Worm (Caenorhabditis elegans) whole organism, young adult: Measurements from ENCODE around the gene acs-7.

Experiments
- B0261.1 ChIP-seq: sonication (generic microtip); optimal IDR thresholded peaks from 2 replicates; lab custom pipeline; 2016; ENCODE audit warnings: mild to moderate bottlenecking, missing genetic modification characterization, moderate library complexity, missing compliant biosample characterization
- B0336.3 ChIP-seq: fragments of 200-800 bp; sonication (Bioruptor generic); IDR thresholded peaks from 2 replicates; pipeline ENCODE4 v1.3.6; 2022; ENCODE audit warnings: missing genetic modification characterization, missing compliant biosample characterization
- F23B12.7 ChIP-seq: sonication (generic microtip); optimal IDR thresholded peaks from 2 replicates; lab custom pipeline; 2017; ENCODE audit warnings: missing genetic modification characterization, mild to moderate bottlenecking, missing compliant biosample characterization, antibody characterized with exemption, moderate library complexity; ENCODE audit not compliant: insufficient read depth
- F33H1.4 ChIP-seq: fragments of 200-800 bp; sonication (Bioruptor generic); IDR thresholded peaks from 2 replicates; pipeline ENCODE4 v1.3.6; 2022; ENCODE audit warnings: missing genetic modification reagents, missing genetic modification characterization, missing compliant biosample characterization
- F49E8.2 ChIP-seq: sonication (generic microtip); optimal IDR thresholded peaks from 3 replicates; lab custom pipeline; 2017; ENCODE audit warnings: missing genetic modification characterization, mild to moderate bottlenecking, missing compliant biosample characterization, antibody characterized with exemption, moderate library complexity; ENCODE audit not compliant: insufficient read depth
- F57C9.4 ChIP-seq: sonication (generic microtip); optimal IDR thresholded peaks from 2 replicates; lab custom pipeline; 2017; ENCODE audit warnings: mild to moderate bottlenecking, missing genetic modification characterization, missing compliant biosample characterization
- T26A5.8 ChIP-seq: sonication (generic microtip); optimal IDR thresholded peaks from 2 replicates; lab custom pipeline; 2016; ENCODE audit warnings: missing genetic modification characterization, missing compliant biosample characterization
- Y95B8A.8 ChIP-seq: fragments of 200-800 bp; sonication (Bioruptor generic); IDR thresholded peaks from 2 replicates; pipeline ENCODE4 v1.3.6; 2022; ENCODE audit warnings: missing genetic modification reagents, missing genetic modification characterization, missing compliant biosample characterization
- akir-1 ChIP-seq: fragments of 200-800 bp; sonication (Bioruptor generic); optimal IDR thresholded peaks from 2 replicates; lab custom pipeline; 2018; ENCODE audit warnings: mild to moderate bottlenecking, missing genetic modification characterization, moderate library complexity, missing compliant biosample characterization
- ama-1 ChIP-seq, 3 experiments: fragments of 150-350 bp in 1 of 3; sonication (generic microtip) in 2 of 3; optimal IDR thresholded peaks; 2 replicates each; lab custom pipeline; 2014 to 2018; ENCODE audit warnings: missing biosample characterization in 2 of 3, missing genetic modification characterization in 2 of 3, missing genetic modification reagents in 2 of 3
- aptf-3 ChIP-seq: fragments of 200-800 bp; sonication (Bioruptor generic); IDR thresholded peaks from 2 replicates; pipeline ENCODE4 v1.3.6; 2022; ENCODE audit warnings: missing genetic modification characterization, missing compliant biosample characterization
- attf-6 ChIP-seq: fragments of 200-800 bp; sonication (Bioruptor generic); IDR thresholded peaks from 2 replicates; pipeline ENCODE4 v1.3.6; 2022; ENCODE audit warnings: missing genetic modification reagents, missing genetic modification characterization, missing compliant biosample characterization
- bed-1 ChIP-seq: fragments of 200-800 bp; sonication (Bioruptor generic); IDR thresholded peaks from 2 replicates; pipeline ENCODE4 v1.3.6; 2022; ENCODE audit warnings: missing genetic modification reagents, missing genetic modification characterization, missing compliant biosample characterization
- bed-2 ChIP-seq: fragments of 200-800 bp; sonication (Bioruptor generic); IDR thresholded peaks from 2 replicates; pipeline ENCODE4 v1.3.6; 2022; ENCODE audit warnings: missing genetic modification reagents, missing genetic modification characterization, missing compliant biosample characterization
- ceh-40 ChIP-seq: fragments of 200-800 bp; sonication (Bioruptor generic); IDR thresholded peaks from 2 replicates; pipeline ENCODE4 v1.3.6; 2022; ENCODE audit warnings: missing genetic modification characterization, missing compliant biosample characterization
- ceh-58 ChIP-seq: fragments of 200-800 bp; sonication (Bioruptor generic); IDR thresholded peaks from 2 replicates; pipeline ENCODE4 v1.3.6; 2022; ENCODE audit warnings: missing genetic modification characterization, missing compliant biosample characterization
- dpff-1 ChIP-seq: sonication (generic microtip); optimal IDR thresholded peaks from 2 replicates; lab custom pipeline; 2017; ENCODE audit warnings: mild to moderate bottlenecking, missing genetic modification characterization, missing compliant biosample characterization
- dpl-1 ChIP-seq: fragments of 150-350 bp; optimal IDR thresholded peaks from 2 replicates; lab custom pipeline; 2014; ENCODE audit warnings: missing biosample characterization, missing genetic modification reagents, missing genetic modification characterization
- egl-18 ChIP-seq: fragments of 200-800 bp; sonication (Bioruptor generic); IDR thresholded peaks from 2 replicates; pipeline ENCODE4 v1.3.6; 2022; ENCODE audit warnings: missing genetic modification reagents, missing genetic modification characterization, missing compliant biosample characterization
- egrh-3 ChIP-seq: fragments of 200-800 bp; sonication (Bioruptor generic); IDR thresholded peaks from 2 replicates; pipeline ENCODE4 v1.3.6; 2022; ENCODE audit warnings: missing genetic modification reagents, missing genetic modification characterization, missing compliant biosample characterization
- fkh-3 ChIP-seq: sonication (generic microtip); optimal IDR thresholded peaks from 2 replicates; lab custom pipeline; 2016; ENCODE audit warnings: mild to moderate bottlenecking, missing genetic modification characterization, missing compliant biosample characterization
- hlh-12 ChIP-seq: sonication (generic microtip); optimal IDR thresholded peaks from 2 replicates; lab custom pipeline; 2016; ENCODE audit warnings: missing genetic modification characterization, missing compliant biosample characterization
- hmg-20 ChIP-seq: fragments of 200-800 bp; sonication (Bioruptor generic); IDR thresholded peaks from 2 replicates; pipeline ENCODE4 v1.3.6; 2022; ENCODE audit warnings: missing genetic modification reagents, missing genetic modification characterization, missing compliant biosample characterization
- hrde-1 ChIP-seq: sonication (generic microtip); optimal IDR thresholded peaks from 2 replicates; lab custom pipeline; 2016; ENCODE audit warnings: missing genetic modification characterization, mild to moderate bottlenecking, missing compliant biosample characterization, moderate library complexity, missing genotype, missing genetic modification reagents, borderline replicate concordance
- lin-26 ChIP-seq: fragments of 200-800 bp; sonication (Bioruptor generic); IDR thresholded peaks from 2 replicates; pipeline ENCODE4 v1.3.6; 2022; ENCODE audit warnings: missing genetic modification reagents, missing genetic modification characterization, missing compliant biosample characterization
- lin-40 ChIP-seq: sonication (generic microtip); optimal IDR thresholded peaks from 2 replicates; lab custom pipeline; 2016; ENCODE audit warnings: missing genetic modification characterization, mild to moderate bottlenecking, missing compliant biosample characterization, missing genotype, missing genetic modification reagents
- lin-54 ChIP-seq: fragments of 200-800 bp; sonication (Bioruptor generic); optimal IDR thresholded peaks from 2 replicates; lab custom pipeline; 2018; ENCODE audit warnings: mild to moderate bottlenecking, missing genetic modification characterization, missing compliant biosample characterization
- lsy-27 ChIP-seq: sonication (generic microtip); optimal IDR thresholded peaks from 2 replicates; lab custom pipeline; 2017; ENCODE audit warnings: missing genetic modification characterization, mild to moderate bottlenecking, missing compliant biosample characterization, antibody characterized with exemption, missing genotype, borderline replicate concordance; ENCODE audit not compliant: insufficient read depth
- madf-10 ChIP-seq: sonication (generic microtip); optimal IDR thresholded peaks from 2 replicates; lab custom pipeline; 2016; ENCODE audit warnings: mild to moderate bottlenecking, missing genetic modification characterization, missing compliant biosample characterization
- madf-6 ChIP-seq: fragments of 200-800 bp; sonication (Bioruptor generic); IDR thresholded peaks from 2 replicates; pipeline ENCODE4 v1.3.6; 2022; ENCODE audit warnings: missing genetic modification reagents, missing genetic modification characterization, missing compliant biosample characterization
- mxl-1 ChIP-seq: sonication (generic microtip); optimal IDR thresholded peaks from 2 replicates; lab custom pipeline; 2016; ENCODE audit warnings: missing genetic modification characterization, missing compliant biosample characterization
- nfya-2 ChIP-seq: fragments of 200-800 bp; sonication (Bioruptor generic); IDR thresholded peaks from 2 replicates; pipeline ENCODE4 v1.3.6; 2022; ENCODE audit warnings: missing genetic modification reagents, missing genetic modification characterization, missing compliant biosample characterization
- nhr-179 ChIP-seq: sonication (generic microtip); optimal IDR thresholded peaks from 2 replicates; lab custom pipeline; 2016; ENCODE audit warnings: mild to moderate bottlenecking, missing genetic modification characterization, missing compliant biosample characterization
- nhr-80 ChIP-seq: sonication (generic microtip); optimal IDR thresholded peaks from 2 replicates; lab custom pipeline; 2016; ENCODE audit warnings: missing genetic modification characterization, missing compliant biosample characterization
- rpc-1 ChIP-seq, 2 experiments: fragments of 150-350 bp in 1 of 2; sonication (generic microtip) in 1 of 2; optimal IDR thresholded peaks; 2 replicates each; lab custom pipeline; 2014 to 2018; ENCODE audit warnings: missing biosample characterization in 1 of 2, missing genetic modification characterization in 1 of 2, missing genetic modification reagents in 1 of 2, missing genotype in 1 of 2
- sdz-38 ChIP-seq: sonication (generic microtip); optimal IDR thresholded peaks from 2 replicates; lab custom pipeline; 2016; ENCODE audit warnings: missing genotype, missing genetic modification characterization, missing compliant biosample characterization
- snpc-3.4 ChIP-seq: sonication (generic microtip); optimal IDR thresholded peaks from 2 replicates; lab custom pipeline; 2017; ENCODE audit warnings: missing genetic modification characterization, mild to moderate bottlenecking, missing compliant biosample characterization, antibody characterized with exemption, moderate library complexity, missing genotype, missing genetic modification reagents
- tbp1 ChIP-seq: fragments of 200-800 bp; sonication (Bioruptor generic); optimal IDR thresholded peaks from 2 replicates; lab custom pipeline; 2018; ENCODE audit warnings: mild to moderate bottlenecking, missing genetic modification characterization, missing compliant biosample characterization
- unc-130 ChIP-seq: sonication (generic microtip); optimal IDR thresholded peaks from 2 replicates; lab custom pipeline; 2016; ENCODE audit warnings: missing genetic modification reagents, missing genetic modification characterization, missing compliant biosample characterization
- zfh-2 ChIP-seq: fragments of 200-800 bp; sonication (Bioruptor generic); conservative IDR thresholded peaks from 2 replicates; pipeline ENCODE4 v1.3.6; 2022; ENCODE audit warnings: missing genetic modification reagents, missing genetic modification characterization, missing compliant biosample characterization
- zim-3 ChIP-seq: sonication (generic microtip); optimal IDR thresholded peaks from 2 replicates; lab custom pipeline; 2017; ENCODE audit warnings: mild to moderate bottlenecking, missing genetic modification characterization, moderate library complexity, missing compliant biosample characterization
- ztf-18 ChIP-seq: sonication (generic microtip); optimal IDR thresholded peaks from 2 replicates; lab custom pipeline; 2016; ENCODE audit warnings: missing genotype, mild to moderate bottlenecking, missing genetic modification characterization, missing compliant biosample characterization
- ztf-22 ChIP-seq: fragments of 200-800 bp; sonication (Bioruptor generic); optimal IDR thresholded peaks from 2 replicates; lab custom pipeline; 2018; ENCODE audit warnings: mild to moderate bottlenecking, missing genetic modification characterization, moderate library complexity, missing compliant biosample characterization
- ztf-25 ChIP-seq: fragments of 200-800 bp; sonication (Bioruptor generic); IDR thresholded peaks from 2 replicates; pipeline ENCODE4 v1.3.6; 2022; ENCODE audit warnings: missing genetic modification reagents, missing genetic modification characterization, missing compliant biosample characterization
- ztf-6 ChIP-seq: fragments of 200-800 bp; sonication (Bioruptor generic); IDR thresholded peaks from 2 replicates; pipeline ENCODE4 v1.3.6; 2022; ENCODE audit warnings: missing genetic modification reagents, missing genetic modification characterization, missing compliant biosample characterization

Gene acs-7

DNA sequence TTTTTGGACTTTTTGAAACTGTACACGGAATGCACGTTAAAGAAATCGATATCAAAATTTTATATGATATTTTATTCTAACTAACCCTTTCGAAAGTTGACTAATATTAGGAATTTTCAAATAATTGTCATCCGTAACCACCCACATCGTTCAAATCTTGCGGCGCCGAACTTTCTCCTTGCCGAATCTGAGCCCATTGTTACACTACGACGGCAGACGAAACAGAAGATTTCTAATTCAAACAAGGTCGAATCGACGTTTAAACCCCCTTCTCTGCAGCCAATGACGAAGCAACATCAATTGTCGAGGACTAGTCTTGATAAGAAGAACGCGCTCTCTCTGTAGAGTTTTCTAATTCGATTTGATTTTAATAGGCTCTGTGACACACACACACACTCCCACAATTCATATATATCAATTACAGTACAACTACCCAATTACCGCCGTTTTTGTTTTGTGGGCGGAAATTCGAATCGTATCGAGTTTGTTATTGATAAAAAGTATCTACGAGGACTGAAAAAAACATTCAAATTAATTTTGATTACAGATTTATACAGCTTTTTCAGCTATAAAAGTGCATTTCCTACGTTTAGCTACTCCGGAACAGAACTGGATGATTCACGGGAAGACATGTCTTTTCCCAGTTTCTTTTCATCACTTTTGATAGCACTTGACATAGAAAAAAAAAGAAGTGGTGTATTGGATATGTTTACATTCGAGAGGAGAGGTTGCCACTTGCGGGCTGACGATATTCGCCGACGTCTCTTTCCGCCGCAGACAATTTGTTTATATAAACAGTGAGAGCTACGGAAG lies 7.3 kb upstream of the acs-7 start (continued):
- TF ChIP-seq F49E8.2 (tag; lab: Kevin White, UChicago) (no peak), T26A5.8 (no peak), bed-2 (GFP tag; lab: Robert Waterston, UW) (no peak), lsy-27 (no peak), attf-6 (GFP tag; lab: Robert Waterston, UW) (no peak), fkh-3 (tag; lab: Kevin White, UChicago) (no peak), hrde-1 (tag; lab: Kevin White, UChicago) (no peak), ceh-40 (GFP tag; lab: Robert Waterston, UW) (no peak), egl-18 (GFP tag; lab: Robert Waterston, UW) (no peak), egrh-3 (no peak), nhr-179 (tag; lab: Kevin White, UChicago) (no peak), bed-1 (GFP tag; lab: Robert Waterston, UW) (no peak), ztf-25 (no peak), dpff-1 (tag; lab: Kevin White, UChicago) (no peak), dpl-1 (GFP tag; lab: Kevin White, UChicago) (no peak), F33H1.4 (no peak), lin-26 (GFP tag; lab: Robert Waterston, UW) (peak; percentile 68), nhr-80 (tag; lab: Kevin White, UChicago) (peak; percentile 11), unc-130 (GFP tag; lab: Kevin White, UChicago) (no peak), aptf-3 (GFP tag; lab: Robert Waterston, UW) (no peak), F23B12.7 (tag; lab: Kevin White, UChicago) (no peak), ztf-18 (tag; lab: Kevin White, UChicago) (no peak), nfya-2 (no peak), hmg-20 (no peak), tbp1 (GFP tag; lab: Kevin White, UChicago) (no peak), ztf-22 (GFP tag; lab: Kevin White, UChicago) (no peak), zfh-2 (GFP tag; lab: Robert Waterston, UW) (0 out of 2 replicates have a peak, but pooled peaks have one; percentile 43), ztf-6 (no peak), B0261.1 (tag; lab: Kevin White, UChicago) (no peak), ama-1 (optimal IDR thresholded peaks at IDR 0.05; lab: Kevin White, UChicago) (no peak), ama-1 (GFP tag; optimal IDR thresholded peaks at IDR 0.05; lab: Kevin White, UChicago) (no peak), madf-10 (tag; lab: Kevin White, UChicago) (peak; percentile 64), madf-6 (no peak)

DNA sequence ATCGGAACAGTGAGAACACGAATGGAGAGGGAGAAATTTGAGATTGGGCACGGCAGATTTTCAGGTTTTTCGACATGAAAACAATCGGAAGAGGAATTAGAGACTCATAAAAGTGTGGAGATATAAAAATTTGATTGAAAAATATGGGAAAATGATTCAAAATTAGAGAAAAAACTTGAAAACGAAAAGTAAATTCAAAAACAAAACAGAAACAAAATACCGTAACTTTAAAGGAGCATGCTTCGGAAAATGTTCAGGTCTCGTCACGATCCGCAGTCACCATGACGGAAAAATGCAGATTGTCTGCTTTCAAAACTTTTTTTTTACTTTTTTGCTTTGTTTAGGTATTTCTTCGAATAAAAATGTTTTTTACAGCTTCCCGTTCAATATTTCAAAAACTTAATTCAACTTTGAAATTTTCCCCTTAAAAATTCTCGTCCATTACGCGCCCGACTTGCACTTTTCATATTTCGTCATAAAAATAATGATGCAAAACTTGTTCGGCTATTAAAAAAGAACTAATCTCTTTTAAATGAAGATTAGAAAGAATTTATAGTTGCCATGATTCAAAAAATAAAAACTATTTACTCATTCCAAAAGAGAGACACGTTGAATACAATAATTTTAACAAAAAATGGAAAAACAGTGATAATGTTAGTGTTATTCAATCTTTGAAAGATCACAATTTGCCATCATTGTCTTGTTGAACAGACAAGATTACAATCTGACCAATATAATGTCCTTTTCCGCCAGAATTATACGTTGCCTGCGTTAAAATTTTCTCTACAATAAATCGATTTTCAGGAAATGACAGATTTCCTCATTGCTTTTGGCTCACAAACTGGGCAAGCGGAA lies 6.4 kb upstream of the acs-7 start, which contains the start of gene mtrr-1:
Gene mtrr-1, plus strand, starts transcription at position 805 of the 855 bp plus-strand sequence.
- TF ChIP-seq sdz-38 (no peak), lin-54 (GFP tag; lab: Kevin White, UChicago) (peak; percentile 36), rpc-1 (optimal IDR thresholded peaks at IDR 0.05; lab: Kevin White, UChicago) (no peak), rpc-1 (tag; optimal IDR thresholded peaks at IDR 0.05; lab: Kevin White, UChicago) (no peak), F57C9.4 (tag; lab: Kevin White, UChicago) (no peak), snpc-3.4 (tag; lab: Kevin White, UChicago) (no peak), ztf-22 (GFP tag; lab: Kevin White, UChicago) (no peak), hlh-12 (no peak), mxl-1 (no peak), akir-1 (no peak), nhr-80 (tag; lab: Kevin White, UChicago) (no peak), B0336.3 (no peak), Y95B8A.8 (GFP tag; lab: Robert Waterston, UW) (no peak), egrh-3 (no peak), ceh-58 (GFP tag; lab: Robert Waterston, UW) (no peak), nfya-2 (no peak), unc-130 (GFP tag; lab: Kevin White, UChicago) (no peak), zim-3 (tag; lab: Kevin White, UChicago) (no peak), lin-40 (tag; lab: Kevin White, UChicago) (peak; percentile 2), ama-1 (optimal IDR thresholded peaks at IDR 0.05; lab: Kevin White, UChicago) (peak; percentile 90), ama-1 (GFP tag; optimal IDR thresholded peaks at IDR 0.05; lab: Kevin White, UChicago) (peak in 1 of 2 experiments; percentile 21)
